Fruit fly (Drosophila melanogaster): Measurements from ENCODE around the gene PyK.

Gene PyK

dm6 chr3R:22356464-22357410 is 10.6 kb upstream of the PyK start, which contains the start of gene Sar1 (continued):
- no peak for TF ChIP-seq h (optimal IDR thresholded peaks at IDR 0.05)
- TF ChIP-seq CG18764 (GFP tag; optimal IDR thresholded peaks at IDR 0.05), result no peak
- peak; percentile 5 for TF ChIP-seq dmrt11E (tag; optimal IDR thresholded peaks at IDR 0.05)
- no peak for TF ChIP-seq CG17359 (tag; optimal IDR thresholded peaks at IDR 0.05)
- no peak for TF ChIP-seq CG4424 (GFP tag; optimal IDR thresholded peaks at IDR 0.05)
- no peak for TF ChIP-seq CG6813 (GFP tag; optimal IDR thresholded peaks at IDR 0.05)
- TF ChIP-seq CG17912 (GFP tag; optimal IDR thresholded peaks at IDR 0.05), result peak; percentile 55
- TF ChIP-seq CG6689 (GFP tag; IDR thresholded peaks at IDR 0.05), result no peak
- TF ChIP-seq bsh (GFP tag; optimal IDR thresholded peaks at IDR 0.05), result no peak
- peak; percentile 25 for TF ChIP-seq CG13424 (tag; optimal IDR thresholded peaks at IDR 0.05)
- peak; percentile 92 for TF ChIP-seq CG2129 (GFP tag; IDR thresholded peaks at IDR 0.05; ENCODE audit: partially characterized antibody)
- TF ChIP-seq B-H1 (GFP tag; IDR thresholded peaks at IDR 0.05), result no peak
- no peak for TF ChIP-seq gt (GFP tag; IDR thresholded peaks at IDR 0.05)
- no peak for TF ChIP-seq CG11723 (GFP tag; optimal IDR thresholded peaks at IDR 0.05)
- peak; percentile 29 for TF ChIP-seq Hsf (GFP tag; optimal IDR thresholded peaks at IDR 0.05)
- TF ChIP-seq Ada2b (GFP tag; IDR thresholded peaks at IDR 0.05), result no peak
- TF ChIP-seq HLH4C (GFP tag; IDR thresholded peaks at IDR 0.05; ENCODE audit: partially characterized antibody), result peak; percentile 82
- no peak for TF ChIP-seq Atf3 (GFP tag; optimal IDR thresholded peaks at IDR 0.05)
- TF ChIP-seq bowl (GFP tag; IDR thresholded peaks at IDR 0.05), result no peak
- TF ChIP-seq Dref (GFP tag; IDR thresholded peaks at IDR 0.05), result peak; percentile 98
- TF ChIP-seq sug (tag; optimal IDR thresholded peaks at IDR 0.05), result peak; percentile 60
- peak; percentile 42 for TF ChIP-seq lilli (GFP tag; optimal IDR thresholded peaks at IDR 0.05)
- peak; percentile 82 for TF ChIP-seq Doc3 (GFP tag; IDR thresholded peaks at IDR 0.05; ENCODE audit: partially characterized antibody)
- TF ChIP-seq bigmax (GFP tag; optimal IDR thresholded peaks at IDR 0.05), result no peak
- no peak for TF ChIP-seq Hr78 (GFP tag; optimal IDR thresholded peaks at IDR 0.05)
- peak; percentile 53 for TF ChIP-seq sisA (GFP tag; IDR thresholded peaks at IDR 0.05)
- TF ChIP-seq CG1792 (GFP tag; optimal IDR thresholded peaks at IDR 0.05), result peak; percentile 35
- TF ChIP-seq CG9817 (tag; optimal IDR thresholded peaks at IDR 0.05), result peak; percentile 28
- TF ChIP-seq zf30C (GFP tag; optimal IDR thresholded peaks at IDR 0.05), result no peak
- TF ChIP-seq CG2678 (tag; optimal IDR thresholded peaks at IDR 0.05), result no peak
- peak; percentile 47 for TF ChIP-seq Spps (tag; optimal IDR thresholded peaks at IDR 0.05)
- no peak for TF ChIP-seq CG10565 (GFP tag; optimal IDR thresholded peaks at IDR 0.05)
- TF ChIP-seq hth (optimal IDR thresholded peaks at IDR 0.05), result no peak
- no peak for TF ChIP-seq Nf-YC (tag; optimal IDR thresholded peaks at IDR 0.05)
- TF ChIP-seq Gug (GFP tag; IDR thresholded peaks at IDR 0.05), result peak; percentile 42; the same call in 2 of the 4 replicates
- no peak for TF ChIP-seq Fer2 (tag; optimal IDR thresholded peaks at IDR 0.05)
- TF ChIP-seq chif (GFP tag; optimal IDR thresholded peaks at IDR 0.05), result peak; percentile 0 to 46
- no peak for TF ChIP-seq dysf (GFP tag; IDR thresholded peaks at IDR 0.05)
- no peak for TF ChIP-seq CG7271 (tag; optimal IDR thresholded peaks at IDR 0.05)
- no peak for TF ChIP-seq exex (tag; optimal IDR thresholded peaks at IDR 0.05)
- peak; percentile 97 for TF ChIP-seq CG7928 (GFP tag; optimal IDR thresholded peaks at IDR 0.05)
- TF ChIP-seq CG31365 (tag; optimal IDR thresholded peaks at IDR 0.05), result no peak
- TF ChIP-seq CG14050 (GFP tag; IDR thresholded peaks at IDR 0.05), result no peak
- TF ChIP-seq peb (GFP tag; IDR thresholded peaks at IDR 0.05), result no peak
- no peak for TF ChIP-seq eve (GFP tag; optimal IDR thresholded peaks at IDR 0.05)
- no peak for TF ChIP-seq D19B (GFP tag; optimal IDR thresholded peaks at IDR 0.05)
- TF ChIP-seq ftz-f1 (GFP tag; optimal IDR thresholded peaks at IDR 0.05), result peak; percentile 81
- peak; percentile 45 for TF ChIP-seq tx (GFP tag; optimal IDR thresholded peaks at IDR 0.05)
- TF ChIP-seq CG42726 (GFP tag; IDR thresholded peaks at IDR 0.05; ENCODE audit: partially characterized antibody), result peak; percentile 96

Data from whole organism, embryonic.